Worm (Caenorhabditis elegans): ENCODE results near the gene C28A5.1.

C28A5.1 gene

ce11 chrIII:4395857-4396256 lies 38.3 kb downstream of the C28A5.1 start:
- no peak for TF ChIP-seq fos-1 (tag; optimal IDR thresholded peaks at IDR 0.05)
- peak; percentile 96 for TF ChIP-seq nfya-1 (tag; optimal IDR thresholded peaks at IDR 0.05; ENCODE audit: insufficient read depth)

DNA sequence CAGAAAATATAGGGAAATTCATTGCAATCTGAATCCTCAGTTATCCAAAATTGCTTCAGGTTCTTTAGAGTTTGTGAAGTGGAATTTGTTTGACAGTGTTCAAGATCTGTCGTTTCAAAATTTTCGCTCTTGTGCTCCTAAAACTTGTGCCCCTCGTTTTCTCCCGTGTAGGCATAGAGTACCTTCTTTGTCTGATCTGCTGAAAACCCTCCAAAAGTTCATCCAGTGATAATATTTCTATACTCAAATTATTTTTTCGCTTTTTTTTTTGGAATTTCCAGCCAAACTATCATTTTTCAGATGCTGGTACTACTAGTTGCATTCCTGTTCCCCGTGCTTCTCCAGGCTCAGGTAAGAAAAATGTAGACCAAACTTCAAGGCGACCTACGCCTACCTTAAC lies 39.6 kb downstream of the C28A5.1 start, which contains the start of gene R07E5.4:
Gene R07E5.4, plus strand, starts transcription at position 301 of the 400 bp plus-strand sequence.
- TF ChIP-seq pha-4 (tag; optimal IDR thresholded peaks at IDR 0.05), result no peak
- no peak for TF ChIP-seq pqm-1 (tag; optimal IDR thresholded peaks at IDR 0.05)
- no peak for TF ChIP-seq zag-1 (tag; optimal IDR thresholded peaks at IDR 0.05)
- TF ChIP-seq ztf-4 (tag; optimal IDR thresholded peaks at IDR 0.05), result no peak

DNA sequence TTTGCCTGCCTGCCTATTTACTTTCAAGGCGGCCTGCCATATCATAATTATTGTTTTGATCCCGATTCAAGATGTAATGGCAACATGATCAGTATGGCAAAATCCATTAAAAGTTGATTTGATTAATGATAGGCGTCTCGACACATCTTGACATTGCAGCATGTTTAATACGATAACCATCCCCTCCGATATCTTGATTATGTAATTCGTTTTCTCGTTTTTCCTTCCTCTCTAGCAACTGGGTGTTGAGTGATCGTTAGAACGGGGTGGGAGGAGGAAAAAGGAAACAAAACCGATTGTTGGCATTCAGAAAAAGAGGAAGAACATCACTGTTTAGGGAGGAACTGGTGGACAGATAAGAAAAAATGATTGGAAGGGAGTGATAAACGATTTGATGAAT lies 42.2 kb downstream of the C28A5.1 start:
- TF ChIP-seq sea-2 (GFP tag; optimal IDR thresholded peaks at IDR 0.05), result no peak
- TF ChIP-seq elt-1 (tag; optimal IDR thresholded peaks at IDR 0.05), result peak; percentile 67

- TF ChIP-seq ceh-28 (tag; optimal IDR thresholded peaks at IDR 0.05) (no peak), nhr-25 (tag; optimal IDR thresholded peaks at IDR 0.05) (peak; percentile 48)
Measured at ce11 chrIII:4391319-4391718, 42.8 kb downstream of the C28A5.1 start.

- TF ChIP-seq R02D3.7 (tag; optimal IDR thresholded peaks at IDR 0.05) (no peak), nhr-237 (tag; optimal IDR thresholded peaks at IDR 0.05) (no peak), nhr-25 (tag; optimal IDR thresholded peaks at IDR 0.05) (peak; percentile 11)
Measured at ce11 chrIII:4390421-4390820, 43.7 kb downstream of the C28A5.1 start.

- TF ChIP-seq elt-3 (tag; optimal IDR thresholded peaks at IDR 0.05), result no peak
- no peak for TF ChIP-seq mml-1 (tag; optimal IDR thresholded peaks at IDR 0.05)
- no peak for TF ChIP-seq ceh-9 (tag; optimal IDR thresholded peaks at IDR 0.05)
- no peak for TF ChIP-seq hmg-11 (tag; optimal IDR thresholded peaks at IDR 0.05)
- no peak for TF ChIP-seq egl-27 (tag; optimal IDR thresholded peaks at IDR 0.05)
- TF ChIP-seq ZK546.5 (tag; optimal IDR thresholded peaks at IDR 0.05), result no peak
- TF ChIP-seq skn-1 (tag; optimal IDR thresholded peaks at IDR 0.05), result no peak
- no peak for TF ChIP-seq elt-2 (tag; optimal IDR thresholded peaks at IDR 0.05)
- TF ChIP-seq lsy-12 (tag; optimal IDR thresholded peaks at IDR 0.05), result no peak
Measured at ce11 chrIII:4384487-4384886, 49.7 kb downstream of the C28A5.1 start, which contains the start of gene pals-28. TSS of gene pals-28 (plus strand) at chrIII:4384787.

DNA sequence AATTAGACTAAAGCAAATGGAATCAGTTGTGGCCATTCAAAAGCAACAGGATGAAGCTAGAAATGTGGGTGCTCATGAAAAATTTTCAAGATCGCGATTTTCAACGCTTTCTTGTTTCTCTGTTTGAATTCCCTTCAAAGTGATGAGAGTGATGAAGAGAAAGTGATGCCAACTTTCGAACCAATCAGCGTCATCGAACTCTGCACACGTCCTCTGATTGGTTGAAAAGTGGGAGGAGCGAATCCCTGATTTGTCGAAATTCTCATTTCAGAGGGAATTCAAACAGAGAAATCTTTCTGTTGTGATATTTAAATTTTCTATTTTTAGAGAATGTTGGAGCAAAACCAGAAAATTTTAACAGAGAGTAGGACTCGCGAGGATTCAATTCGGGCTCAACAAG lies 52.0 kb downstream of the C28A5.1 start:
- TF ChIP-seq hmg-11 (tag; optimal IDR thresholded peaks at IDR 0.05) (no peak), elt-3 (tag; optimal IDR thresholded peaks at IDR 0.05) (no peak), pha-4 (tag; optimal IDR thresholded peaks at IDR 0.05) (no peak), nfya-1 (tag; optimal IDR thresholded peaks at IDR 0.05; ENCODE audit: insufficient read depth) (peak; percentile 71)

DNA sequence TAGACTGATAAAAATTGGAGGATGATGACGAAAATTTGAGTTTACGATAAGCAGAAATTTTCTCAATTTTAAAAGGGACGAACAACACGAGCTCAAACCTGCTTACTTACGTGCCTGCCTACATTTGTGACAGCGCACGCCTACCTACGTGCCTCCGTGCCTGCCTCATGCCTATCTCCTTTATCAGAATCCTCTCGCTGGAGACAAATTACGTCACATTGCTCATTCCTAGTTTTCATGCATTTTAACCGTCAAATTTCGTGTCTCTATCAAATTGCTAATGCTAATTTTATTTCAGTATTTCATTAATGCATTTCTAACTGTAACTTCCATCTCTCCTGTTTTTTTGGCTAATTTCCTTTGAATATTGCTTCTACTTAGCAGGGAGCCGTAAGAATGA lies 52.8 kb downstream of the C28A5.1 start, which contains the start of gene pals-27:
Gene pals-27, plus strand, starts transcription at position 301 of the 400 bp plus-strand sequence.
- TF ChIP-seq sea-2 (GFP tag; optimal IDR thresholded peaks at IDR 0.05) (no peak), lin-15B (tag; optimal IDR thresholded peaks at IDR 0.05) (no peak), pha-4 (tag; optimal IDR thresholded peaks at IDR 0.05) (no peak), nhr-76 (tag; optimal IDR thresholded peaks at IDR 0.05) (no peak), elt-3 (tag; optimal IDR thresholded peaks at IDR 0.05) (no peak), hmg-11 (tag; optimal IDR thresholded peaks at IDR 0.05) (no peak), nhr-237 (tag; optimal IDR thresholded peaks at IDR 0.05) (no peak), eor-1 (tag; optimal IDR thresholded peaks at IDR 0.05) (no peak), ceh-82 (tag; optimal IDR thresholded peaks at IDR 0.05) (no peak), ztf-4 (tag; optimal IDR thresholded peaks at IDR 0.05) (no peak), zag-1 (tag; optimal IDR thresholded peaks at IDR 0.05) (no peak), unc-39 (tag; optimal IDR thresholded peaks at IDR 0.05) (no peak), R02D3.7 (tag; optimal IDR thresholded peaks at IDR 0.05) (no peak)

DNA sequence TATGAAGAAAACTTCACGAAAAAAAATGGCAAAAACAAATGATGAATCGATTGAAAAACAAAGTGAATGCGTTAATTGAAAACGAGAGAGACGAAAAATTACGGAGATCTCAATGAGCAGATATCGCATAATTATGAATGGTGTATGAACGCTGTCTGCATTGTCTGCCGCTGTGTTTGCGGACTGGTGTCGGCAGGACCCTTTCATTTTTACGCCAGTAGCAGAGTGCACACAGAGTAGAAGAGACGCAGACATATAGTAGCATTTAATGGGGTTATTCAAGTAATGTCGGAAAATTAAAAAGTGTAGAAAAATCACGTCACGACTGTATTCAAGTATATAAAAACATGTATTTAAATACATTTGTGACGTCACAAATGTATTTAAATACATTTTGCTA lies 53.3 kb downstream of the C28A5.1 start:
- TF ChIP-seq nhr-77 (tag; optimal IDR thresholded peaks at IDR 0.05), result no peak
- TF ChIP-seq egl-5 (tag; optimal IDR thresholded peaks at IDR 0.05), result peak; percentile 31
- peak; percentile 37 for TF ChIP-seq lin-15B (tag; optimal IDR thresholded peaks at IDR 0.05)
- TF ChIP-seq snpc-4 (tag; optimal IDR thresholded peaks at IDR 0.05), result peak; percentile 27
- no peak for TF ChIP-seq daf-12 (tag; optimal IDR thresholded peaks at IDR 0.05)
- TF ChIP-seq nfya-1 (tag; optimal IDR thresholded peaks at IDR 0.05; ENCODE audit: insufficient read depth), result peak; percentile 49
